Fruit fly (Drosophila melanogaster): ENCODE results near the gene CG42718.
A peak's percentile ranks its signal among the peaks of the same experiment; 100 is the strongest.

Gene CG42718

DNA sequence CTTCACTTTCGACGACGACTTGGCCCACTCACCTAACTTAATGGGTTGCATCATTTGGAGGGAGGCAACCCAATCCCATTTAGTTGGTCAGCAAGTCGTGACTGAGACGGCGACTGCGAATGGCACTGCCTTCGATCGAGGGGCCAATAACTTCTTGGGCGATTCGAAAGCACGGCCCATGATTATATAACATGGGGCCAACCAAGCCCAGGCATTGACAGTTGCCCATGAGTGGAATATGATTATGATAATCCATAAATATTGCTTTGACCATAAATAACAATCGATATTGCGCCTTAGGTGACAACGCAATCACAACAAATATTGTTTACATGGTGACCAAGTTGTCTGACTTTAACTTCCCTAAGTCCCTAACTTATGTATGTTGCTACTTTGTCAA lies 37.3 kb downstream of the CG42718 start, which contains the start of gene CG13048:
Gene CG13048, minus strand, starts transcription at position 101 of the 400 bp plus-strand sequence.
- TF ChIP-seq Eip75B (GFP tag; optimal IDR thresholded peaks at IDR 0.05) = no peak
- no peak for TF ChIP-seq fd59A (GFP tag; optimal IDR thresholded peaks at IDR 0.05)
- TF ChIP-seq Sox15 (GFP tag; optimal IDR thresholded peaks at IDR 0.05) = no peak
- TF ChIP-seq ss (GFP tag; optimal IDR thresholded peaks at IDR 0.05) = no peak
- TF ChIP-seq CG6854 (GFP tag; optimal IDR thresholded peaks at IDR 0.05) = no peak
- TF ChIP-seq OdsH (GFP tag; optimal IDR thresholded peaks at IDR 0.05) = no peak
- no peak for TF ChIP-seq Sox14 (GFP tag; optimal IDR thresholded peaks at IDR 0.05)
- TF ChIP-seq topi (GFP tag; optimal IDR thresholded peaks at IDR 0.05) = no peak
- TF ChIP-seq CG4318 (GFP tag; optimal IDR thresholded peaks at IDR 0.05) = no peak
- no peak for TF ChIP-seq CG7368 (GFP tag; optimal IDR thresholded peaks at IDR 0.05)
- TF ChIP-seq CG8632 (GFP tag; optimal IDR thresholded peaks at IDR 0.05) = no peak
- TF ChIP-seq achi (GFP tag; optimal IDR thresholded peaks at IDR 0.05) = no peak
- no peak for TF ChIP-seq CG6808 (GFP tag; optimal IDR thresholded peaks at IDR 0.05)
- no peak for TF ChIP-seq CG9139 (GFP tag; optimal IDR thresholded peaks at IDR 0.05)
- TF ChIP-seq CG1621 (tag; optimal IDR thresholded peaks at IDR 0.05) = no peak
- TF ChIP-seq dsx (GFP tag; optimal IDR thresholded peaks at IDR 0.05; ENCODE audit: poor library complexity, severe bottlenecking) = no peak
- TF ChIP-seq Ets96B (tag; optimal IDR thresholded peaks at IDR 0.05) = no peak

DNA sequence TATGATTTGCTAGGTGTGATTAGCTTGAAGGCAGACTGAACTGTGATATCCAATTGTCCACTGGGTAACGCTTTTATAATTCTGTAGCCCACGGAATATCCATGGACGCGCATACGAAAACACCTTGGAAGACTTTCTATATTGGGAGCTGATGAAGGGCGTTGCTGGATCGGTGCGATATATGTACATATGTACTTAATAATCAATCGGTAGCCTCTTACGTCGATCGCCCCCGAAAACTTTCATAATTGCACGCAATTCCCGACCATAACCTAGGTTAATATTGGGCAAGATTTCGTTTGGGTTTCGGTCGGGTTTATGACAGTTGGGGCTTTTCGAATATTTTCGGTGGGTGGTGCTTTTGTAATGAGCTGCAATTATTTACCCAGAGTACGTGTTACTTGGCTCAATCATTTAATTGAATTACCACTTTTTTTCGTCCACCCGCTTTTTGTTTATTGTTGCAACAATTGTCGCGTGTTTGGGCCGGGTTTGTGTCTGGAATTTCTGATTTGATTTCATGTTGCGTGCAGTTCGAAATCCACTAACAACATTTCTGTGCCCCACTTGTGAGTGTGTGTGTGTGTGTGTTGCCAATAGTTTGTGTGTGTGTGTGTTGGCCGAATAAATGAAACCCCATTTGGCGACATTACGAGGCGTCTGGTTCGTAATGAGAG lies 39.1 kb downstream of the CG42718 start, which contains the start of gene CG13049:
Gene CG13049, minus strand, starts transcription at position 51 of the 677 bp plus-strand sequence.
- TF ChIP-seq Hr39 (GFP tag; optimal IDR thresholded peaks at IDR 0.05) = no peak
- peak in 1 of 2 experiments; percentile 62 for TF ChIP-seq ss (GFP tag; optimal IDR thresholded peaks at IDR 0.05)
- no peak for TF ChIP-seq CG31627 (GFP tag; optimal IDR thresholded peaks at IDR 0.05)
- TF ChIP-seq CG10669 (GFP tag; optimal IDR thresholded peaks at IDR 0.05) = no peak
- no peak for TF ChIP-seq eg (GFP tag; IDR thresholded peaks at IDR 0.05)

DNA sequence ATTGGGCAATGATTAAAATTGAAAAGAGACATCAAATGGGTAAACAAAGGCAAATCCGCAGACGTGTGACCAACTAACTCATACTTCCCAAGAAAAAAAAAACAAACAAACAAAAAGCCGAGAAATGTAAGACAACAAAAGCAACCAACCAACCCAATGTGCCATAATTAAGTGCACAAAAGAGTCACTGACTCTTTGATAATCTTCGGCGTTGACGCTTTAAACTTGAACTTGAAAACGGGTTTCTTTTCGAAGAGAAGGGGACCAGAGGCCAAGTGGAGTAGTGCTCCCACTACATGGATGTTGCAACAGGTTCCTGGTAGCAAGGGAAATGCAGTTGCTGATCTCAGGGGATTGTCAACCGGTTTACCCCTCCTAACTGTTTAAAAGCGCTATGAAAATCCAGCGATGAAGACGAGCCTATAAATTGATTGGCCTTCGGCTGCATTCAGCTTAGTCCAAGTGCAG lies 41.1 kb downstream of the CG42718 start, which contains the start of gene CG13064:
Gene CG13064, plus strand, starts transcription at position 418 of the 468 bp plus-strand sequence.
- TF ChIP-seq Hr4 (GFP tag; optimal IDR thresholded peaks at IDR 0.05) (no peak), Hr39 (GFP tag; optimal IDR thresholded peaks at IDR 0.05) (no peak), Met (GFP tag; optimal IDR thresholded peaks at IDR 0.05) (no peak), fd59A (GFP tag; optimal IDR thresholded peaks at IDR 0.05) (no peak), CG6808 (GFP tag; optimal IDR thresholded peaks at IDR 0.05) (no peak), CG10631 (GFP tag; optimal IDR thresholded peaks at IDR 0.05) (no peak), Ets96B (tag; optimal IDR thresholded peaks at IDR 0.05) (no peak), OdsH (GFP tag; optimal IDR thresholded peaks at IDR 0.05) (no peak), CG6854 (GFP tag; optimal IDR thresholded peaks at IDR 0.05) (no peak), CG32006 (GFP tag; optimal IDR thresholded peaks at IDR 0.05) (no peak), CG1621 (tag; optimal IDR thresholded peaks at IDR 0.05) (no peak), eg (GFP tag; IDR thresholded peaks at IDR 0.05) (no peak), Sox15 (GFP tag; optimal IDR thresholded peaks at IDR 0.05) (no peak), Lpt (GFP tag; optimal IDR thresholded peaks at IDR 0.05) (peak; percentile 8), spab (GFP tag; optimal IDR thresholded peaks at IDR 0.05) (no peak), CG8632 (GFP tag; optimal IDR thresholded peaks at IDR 0.05) (no peak), CG4318 (GFP tag; optimal IDR thresholded peaks at IDR 0.05) (no peak), salr (GFP tag; optimal IDR thresholded peaks at IDR 0.05) (no peak), svp (GFP tag) (no peak), Eip75B (GFP tag; optimal IDR thresholded peaks at IDR 0.05) (peak; percentile 47), cyc (GFP tag; optimal IDR thresholded peaks at IDR 0.05) (no peak), CG11762 (GFP tag; optimal IDR thresholded peaks at IDR 0.05; ENCODE audit: insufficient read depth) (no peak), fkh (GFP tag; optimal IDR thresholded peaks at IDR 0.05) (no peak), Sox102F (GFP tag; optimal IDR thresholded peaks at IDR 0.05) (peak; percentile 19), acj6 (GFP tag; optimal IDR thresholded peaks at IDR 0.05) (no peak), CG10669 (GFP tag; optimal IDR thresholded peaks at IDR 0.05) (no peak), Eip93F (GFP tag; optimal IDR thresholded peaks at IDR 0.05) (no peak), Gug (GFP tag; IDR thresholded peaks at IDR 0.05) (no peak), CG3919 (GFP tag; optimal IDR thresholded peaks at IDR 0.05) (no peak), CG15336 (GFP tag; IDR thresholded peaks at IDR 0.05) (no peak), CG6163 (GFP tag; IDR thresholded peaks at IDR 0.05) (no peak), CG8119 (GFP tag; IDR thresholded peaks at IDR 0.05) (no peak), Eip78C (GFP tag) (peak; percentile 53), Ets21C (GFP tag; optimal IDR thresholded peaks at IDR 0.05) (no peak), topi (GFP tag; optimal IDR thresholded peaks at IDR 0.05) (no peak), CG11902 (GFP tag; optimal IDR thresholded peaks at IDR 0.05) (no peak), CG31627 (GFP tag; optimal IDR thresholded peaks at IDR 0.05) (no peak), ss (GFP tag; optimal IDR thresholded peaks at IDR 0.05) (peak in 1 of 2 experiments; percentile 63), dsx (GFP tag; optimal IDR thresholded peaks at IDR 0.05; ENCODE audit: poor library complexity, severe bottlenecking) (peak; percentile 55), CG34406 (GFP tag; optimal IDR thresholded peaks at IDR 0.05) (no peak)

Measured in whole organism, prepupa.